Worm (Caenorhabditis elegans): Measurements from ENCODE around the gene fipr-8.

Gene fipr-8

ce11 chrV:10275619-10276018 lies 35.9 kb upstream of the fipr-8 start, which contains the start of gene Y22F5A.11:
Gene Y22F5A.11, minus strand, starts transcription at chrV:10275646.
- TF ChIP-seq tbx-37 (GFP tag; conservative IDR thresholded peaks at IDR 0.05) (no peak), ceh-13 (GFP tag; optimal IDR thresholded peaks at IDR 0.05) (no peak), sea-1 (GFP tag; conservative IDR thresholded peaks at IDR 0.05) (no peak), hmg-4 (GFP tag; optimal IDR thresholded peaks at IDR 0.05) (no peak), ama-1 (optimal IDR thresholded peaks at IDR 0.05) (no peak), hmbx-1 (tag; optimal IDR thresholded peaks at IDR 0.05) (no peak), B0310.2 (tag; optimal IDR thresholded peaks at IDR 0.05) (no peak), ets-7 (tag; optimal IDR thresholded peaks at IDR 0.05) (no peak), flt-1 (GFP tag; IDR thresholded peaks at IDR 0.05) (no peak)

- TF ChIP-seq ceh-36 (tag; optimal IDR thresholded peaks at IDR 0.05) (no peak), scrt-1 (GFP tag; IDR thresholded peaks at IDR 0.05) (no peak), flt-1 (GFP tag; IDR thresholded peaks at IDR 0.05) (no peak), F13C5.2 (tag; optimal IDR thresholded peaks at IDR 0.05) (no peak), ceh-13 (GFP tag; optimal IDR thresholded peaks at IDR 0.05) (no peak), tra-4 (tag; optimal IDR thresholded peaks at IDR 0.05) (no peak), tbx-37 (GFP tag; conservative IDR thresholded peaks at IDR 0.05) (no peak), hmbx-1 (tag; optimal IDR thresholded peaks at IDR 0.05) (no peak), sea-1 (GFP tag; conservative IDR thresholded peaks at IDR 0.05) (no peak), ama-1 (optimal IDR thresholded peaks at IDR 0.05) (no peak), B0310.2 (tag; optimal IDR thresholded peaks at IDR 0.05) (no peak), tbx-11 (GFP tag; IDR thresholded peaks at IDR 0.05) (no peak), aly-1 (tag; optimal IDR thresholded peaks at IDR 0.05) (no peak)
Observed at ce11 chrV:10273837-10274236, 34.1 kb upstream of the fipr-8 start.

- no peak for TF ChIP-seq scrt-1 (GFP tag; IDR thresholded peaks at IDR 0.05)
- TF ChIP-seq tbx-37 (GFP tag; conservative IDR thresholded peaks at IDR 0.05): no peak
- no peak for TF ChIP-seq ama-1 (optimal IDR thresholded peaks at IDR 0.05)
- no peak for TF ChIP-seq hmg-4 (GFP tag; optimal IDR thresholded peaks at IDR 0.05)
Observed at ce11 chrV:10270214-10270613, 30.5 kb upstream of the fipr-8 start, which contains the start of gene ric-4. Gene ric-4, minus strand, starts transcription at chrV:10270314.

- no peak for TF ChIP-seq ets-7 (tag; optimal IDR thresholded peaks at IDR 0.05)
- TF ChIP-seq ceh-36 (tag; optimal IDR thresholded peaks at IDR 0.05): no peak
- TF ChIP-seq aly-1 (tag; optimal IDR thresholded peaks at IDR 0.05): no peak
- TF ChIP-seq hnd-1 (tag; optimal IDR thresholded peaks at IDR 0.05): no peak
Observed at ce11 chrV:10266050-10266449, 26.3 kb upstream of the fipr-8 start.

- no peak for TF ChIP-seq B0310.2 (tag; optimal IDR thresholded peaks at IDR 0.05)
- TF ChIP-seq ama-1 (optimal IDR thresholded peaks at IDR 0.05): no peak
- no peak for TF ChIP-seq tbx-37 (GFP tag; conservative IDR thresholded peaks at IDR 0.05)
- TF ChIP-seq ceh-36 (tag; optimal IDR thresholded peaks at IDR 0.05): no peak
Observed at ce11 chrV:10265019-10265418, 25.3 kb upstream of the fipr-8 start.

ce11 chrV:10260460-10260859 lies 20.7 kb upstream of the fipr-8 start, which contains the start of gene sri-18:
Gene sri-18, minus strand, starts transcription at chrV:10260560.
- no peak for TF ChIP-seq ceh-36 (tag; optimal IDR thresholded peaks at IDR 0.05)

ce11 chrV:10256050-10256449 lies 16.3 kb upstream of the fipr-8 start, which contains the start of gene nhr-232:
Gene nhr-232, plus strand, starts transcription at chrV:10256170.
- TF ChIP-seq scrt-1 (GFP tag; IDR thresholded peaks at IDR 0.05) (no peak), B0310.2 (tag; optimal IDR thresholded peaks at IDR 0.05) (no peak), sea-1 (GFP tag; conservative IDR thresholded peaks at IDR 0.05) (no peak), aly-1 (tag; optimal IDR thresholded peaks at IDR 0.05) (no peak), ets-7 (tag; optimal IDR thresholded peaks at IDR 0.05) (no peak), F13C5.2 (tag; optimal IDR thresholded peaks at IDR 0.05) (no peak), ama-1 (optimal IDR thresholded peaks at IDR 0.05) (no peak), hmg-4 (GFP tag; optimal IDR thresholded peaks at IDR 0.05) (no peak)

ce11 chrV:10255005-10255472 lies 15.3 kb upstream of the fipr-8 start, which contains the start of gene rop-1:
Gene rop-1, minus strand, starts transcription at chrV:10255055.
- no peak for TF ChIP-seq ceh-13 (GFP tag; optimal IDR thresholded peaks at IDR 0.05)

ce11 chrV:10252682-10253081 lies 12.9 kb upstream of the fipr-8 start:
- no peak for TF ChIP-seq scrt-1 (GFP tag; IDR thresholded peaks at IDR 0.05)
- no peak for TF ChIP-seq ceh-36 (tag; optimal IDR thresholded peaks at IDR 0.05)
- no peak for TF ChIP-seq tra-4 (tag; optimal IDR thresholded peaks at IDR 0.05)
- TF ChIP-seq ama-1 (optimal IDR thresholded peaks at IDR 0.05): no peak
- no peak for TF ChIP-seq tbx-11 (GFP tag; IDR thresholded peaks at IDR 0.05)
- TF ChIP-seq ceh-13 (GFP tag; optimal IDR thresholded peaks at IDR 0.05): no peak
- no peak for TF ChIP-seq sea-1 (GFP tag; conservative IDR thresholded peaks at IDR 0.05)
- no peak for TF ChIP-seq pes-1 (GFP tag; IDR thresholded peaks at IDR 0.05)
- TF ChIP-seq ets-7 (tag; optimal IDR thresholded peaks at IDR 0.05): no peak
- no peak for TF ChIP-seq B0310.2 (tag; optimal IDR thresholded peaks at IDR 0.05)
- TF ChIP-seq F13C5.2 (tag; optimal IDR thresholded peaks at IDR 0.05): no peak
- TF ChIP-seq tbx-37 (GFP tag; conservative IDR thresholded peaks at IDR 0.05): no peak
